Worm (Caenorhabditis elegans) whole organism, young adult: ENCODE measurements around the gene dyn-1.

Experiments
- B0019.2 ChIP-seq: fragments of 200-800 bp; sonication (Bioruptor generic); conservative IDR thresholded peaks from 2 replicates; pipeline ENCODE4 v1.3.6; 2022; ENCODE audit warnings: missing genetic modification reagents, missing genetic modification characterization, missing compliant biosample characterization
- B0035.1 ChIP-seq: sonication (generic microtip); optimal IDR thresholded peaks from 2 replicates; lab custom pipeline; 2016; ENCODE audit warnings: missing genetic modification characterization, mild to moderate bottlenecking, missing compliant biosample characterization, missing genotype, missing genetic modification reagents
- B0261.1 ChIP-seq: sonication (generic microtip); optimal IDR thresholded peaks from 2 replicates; lab custom pipeline; 2016; ENCODE audit warnings: mild to moderate bottlenecking, missing genetic modification characterization, moderate library complexity, missing compliant biosample characterization
- D2030.7 ChIP-seq: fragments of 200-800 bp; sonication (Bioruptor generic); IDR thresholded peaks from 2 replicates; pipeline ENCODE4 v1.3.6; 2022; ENCODE audit warnings: missing genetic modification reagents, missing genetic modification characterization, missing compliant biosample characterization
- F23B12.7 ChIP-seq: sonication (generic microtip); optimal IDR thresholded peaks from 2 replicates; lab custom pipeline; 2017; ENCODE audit warnings: missing genetic modification characterization, mild to moderate bottlenecking, missing compliant biosample characterization, antibody characterized with exemption, moderate library complexity; ENCODE audit not compliant: insufficient read depth
- F57A8.1 ChIP-seq: fragments of 200-800 bp; sonication (Bioruptor generic); optimal IDR thresholded peaks from 2 replicates; lab custom pipeline; 2018; ENCODE audit warnings: mild to moderate bottlenecking, missing genetic modification characterization, moderate library complexity, missing compliant biosample characterization
- F57C9.4 ChIP-seq: sonication (generic microtip); optimal IDR thresholded peaks from 2 replicates; lab custom pipeline; 2017; ENCODE audit warnings: mild to moderate bottlenecking, missing genetic modification characterization, missing compliant biosample characterization
- Y56A3A.18 ChIP-seq: fragments of 200-800 bp; sonication (Bioruptor generic); IDR thresholded peaks from 2 replicates; pipeline ENCODE4 v1.3.6; 2022; ENCODE audit warnings: missing genetic modification reagents, missing genetic modification characterization, missing compliant biosample characterization
- ZK185.1 ChIP-seq: sonication (generic microtip); optimal IDR thresholded peaks from 2 replicates; lab custom pipeline; 2016; ENCODE audit warnings: mild to moderate bottlenecking, missing genetic modification characterization, missing compliant biosample characterization; ENCODE audit not compliant: poor library complexity, severe bottlenecking
- aptf-3 ChIP-seq: fragments of 200-800 bp; sonication (Bioruptor generic); IDR thresholded peaks from 2 replicates; pipeline ENCODE4 v1.3.6; 2022; ENCODE audit warnings: missing genetic modification characterization, missing compliant biosample characterization
- atf-7 ChIP-seq: sonication (generic microtip); optimal IDR thresholded peaks from 2 replicates; lab custom pipeline; 2017; ENCODE audit warnings: mild to moderate bottlenecking, missing genetic modification characterization, missing compliant biosample characterization
- athp-1 ChIP-seq: sonication (generic microtip); optimal IDR thresholded peaks from 2 replicates; lab custom pipeline; 2017; ENCODE audit warnings: mild to moderate bottlenecking, missing genetic modification characterization, missing compliant biosample characterization
- bed-1 ChIP-seq: fragments of 200-800 bp; sonication (Bioruptor generic); IDR thresholded peaks from 2 replicates; pipeline ENCODE4 v1.3.6; 2022; ENCODE audit warnings: missing genetic modification reagents, missing genetic modification characterization, missing compliant biosample characterization
- cebp-1 ChIP-seq, 2 experiments: fragments of 200-800 bp in 1 of 2; sonication (Bioruptor generic) in 1 of 2; sonication (generic microtip) in 1 of 2; IDR thresholded peaks in 1 of 2; optimal IDR thresholded peaks in 1 of 2; 2 replicates each; pipeline versions ENCODE4 v1.3.6 to Lab custom; 2017 to 2022; ENCODE audit warnings: missing compliant biosample characterization in 2 of 2, missing genetic modification characterization in 2 of 2, mild to moderate bottlenecking in 1 of 2, missing genetic modification reagents in 1 of 2, moderate library complexity in 1 of 2
- cebp-2 ChIP-seq: fragments of 200-800 bp; sonication (Bioruptor generic); IDR thresholded peaks from 2 replicates; pipeline ENCODE4 v1.3.6; 2022; ENCODE audit warnings: missing genetic modification characterization, missing compliant biosample characterization
- ceh-58 ChIP-seq: fragments of 200-800 bp; sonication (Bioruptor generic); IDR thresholded peaks from 2 replicates; pipeline ENCODE4 v1.3.6; 2022; ENCODE audit warnings: missing genetic modification characterization, missing compliant biosample characterization
- ceh-79 ChIP-seq: sonication (generic microtip); optimal IDR thresholded peaks from 2 replicates; lab custom pipeline; 2017; ENCODE audit warnings: mild to moderate bottlenecking, missing genetic modification characterization, missing compliant biosample characterization
- ceh-91 ChIP-seq: fragments of 200-800 bp; sonication (Bioruptor generic); IDR thresholded peaks from 2 replicates; pipeline ENCODE4 v1.3.6; 2022; ENCODE audit warnings: missing genetic modification reagents, missing genetic modification characterization, missing compliant biosample characterization
- chd-7 ChIP-seq: sonication (generic microtip); optimal IDR thresholded peaks from 2 replicates; lab custom pipeline; 2016; ENCODE audit warnings: mild to moderate bottlenecking, missing genetic modification characterization, moderate library complexity, missing compliant biosample characterization
- dpff-1 ChIP-seq: sonication (generic microtip); optimal IDR thresholded peaks from 2 replicates; lab custom pipeline; 2017; ENCODE audit warnings: mild to moderate bottlenecking, missing genetic modification characterization, missing compliant biosample characterization
- gei-17 ChIP-seq: fragments of 200-800 bp; sonication (Bioruptor generic); optimal IDR thresholded peaks from 2 replicates; lab custom pipeline; 2018; ENCODE audit warnings: mild to moderate bottlenecking, missing genetic modification characterization, missing compliant biosample characterization
- hlh-12 ChIP-seq: sonication (generic microtip); optimal IDR thresholded peaks from 2 replicates; lab custom pipeline; 2016; ENCODE audit warnings: missing genetic modification characterization, missing compliant biosample characterization
- lin-26 ChIP-seq: fragments of 200-800 bp; sonication (Bioruptor generic); IDR thresholded peaks from 2 replicates; pipeline ENCODE4 v1.3.6; 2022; ENCODE audit warnings: missing genetic modification reagents, missing genetic modification characterization, missing compliant biosample characterization
- lin-35 ChIP-seq, 3 experiments: fragments of 150-350 bp in 2 of 3; sonication (generic microtip) in 1 of 3; optimal IDR thresholded peaks; 2 replicates each; lab custom pipeline; 2014 to 2018; ENCODE audit warnings: missing biosample characterization in 3 of 3, missing genetic modification characterization in 3 of 3, missing genetic modification reagents in 3 of 3
- lin-54 ChIP-seq: fragments of 200-800 bp; sonication (Bioruptor generic); optimal IDR thresholded peaks from 2 replicates; lab custom pipeline; 2018; ENCODE audit warnings: mild to moderate bottlenecking, missing genetic modification characterization, missing compliant biosample characterization
- lir-1 ChIP-seq: fragments of 200-800 bp; sonication (Bioruptor generic); conservative IDR thresholded peaks from 2 replicates; pipeline ENCODE4 v1.3.6; 2022; ENCODE audit warnings: missing genetic modification reagents, missing genetic modification characterization, missing compliant biosample characterization
- lsy-27 ChIP-seq: sonication (generic microtip); optimal IDR thresholded peaks from 2 replicates; lab custom pipeline; 2017; ENCODE audit warnings: missing genetic modification characterization, mild to moderate bottlenecking, missing compliant biosample characterization, antibody characterized with exemption, missing genotype, borderline replicate concordance; ENCODE audit not compliant: insufficient read depth
- madf-3 ChIP-seq: fragments of 200-800 bp; sonication (Bioruptor generic); IDR thresholded peaks from 2 replicates; pipeline ENCODE4 v1.3.6; 2022; ENCODE audit warnings: missing genetic modification reagents, missing genetic modification characterization, missing compliant biosample characterization
- madf-6 ChIP-seq: fragments of 200-800 bp; sonication (Bioruptor generic); IDR thresholded peaks from 2 replicates; pipeline ENCODE4 v1.3.6; 2022; ENCODE audit warnings: missing genetic modification reagents, missing genetic modification characterization, missing compliant biosample characterization
- mel-28 ChIP-seq: sonication (generic microtip); optimal IDR thresholded peaks from 2 replicates; lab custom pipeline; 2016; ENCODE audit warnings: borderline replicate concordance, mild to moderate bottlenecking, missing genetic modification characterization, missing compliant biosample characterization
- nfya-2 ChIP-seq: fragments of 200-800 bp; sonication (Bioruptor generic); IDR thresholded peaks from 2 replicates; pipeline ENCODE4 v1.3.6; 2022; ENCODE audit warnings: missing genetic modification reagents, missing genetic modification characterization, missing compliant biosample characterization
- nfyb-1 ChIP-seq: fragments of 200-800 bp; sonication (Bioruptor generic); IDR thresholded peaks from 2 replicates; pipeline ENCODE4 v1.3.6; 2022; ENCODE audit warnings: missing genetic modification reagents, missing genetic modification characterization, missing compliant biosample characterization
- nhr-120 ChIP-seq: fragments of 200-800 bp; sonication (Bioruptor generic); IDR thresholded peaks from 2 replicates; pipeline ENCODE4 v1.3.6; 2022; ENCODE audit warnings: missing genetic modification characterization, missing compliant biosample characterization
- nhr-90 ChIP-seq: sonication (generic microtip); optimal IDR thresholded peaks from 2 replicates; lab custom pipeline; 2016; ENCODE audit warnings: missing genotype, mild to moderate bottlenecking, missing genetic modification characterization, missing compliant biosample characterization
- rcor-1 ChIP-seq: fragments of 200-800 bp; sonication (Bioruptor generic); IDR thresholded peaks from 2 replicates; pipeline ENCODE4 v1.3.6; 2022; ENCODE audit warnings: missing genetic modification reagents, missing genetic modification characterization, missing compliant biosample characterization
- sdz-38 ChIP-seq: sonication (generic microtip); optimal IDR thresholded peaks from 2 replicates; lab custom pipeline; 2016; ENCODE audit warnings: missing genotype, missing genetic modification characterization, missing compliant biosample characterization
- snpc-1.3 ChIP-seq: sonication (generic microtip); optimal IDR thresholded peaks from 2 replicates; lab custom pipeline; 2017; ENCODE audit warnings: missing genetic modification characterization, mild to moderate bottlenecking, missing compliant biosample characterization, antibody characterized with exemption, moderate library complexity, missing genotype, missing genetic modification reagents; ENCODE audit not compliant: insufficient read depth
- snpc-4 ChIP-seq, 5 experiments: fragments of 150-350 bp in 1 of 5; sonication (generic microtip) in 4 of 5; optimal IDR thresholded peaks; 2 replicates each; lab custom pipeline; 2014 to 2018; ENCODE audit warnings: missing genetic modification characterization in 5 of 5, missing biosample characterization in 3 of 5, antibody characterized with exemption in 2 of 5, mild to moderate bottlenecking in 2 of 5, missing compliant biosample characterization in 2 of 5, missing genotype in 2 of 5, moderate library complexity in 2 of 5, missing genetic modification reagents in 1 of 5
- tbx-9 ChIP-seq: sonication (generic microtip); optimal IDR thresholded peaks from 2 replicates; lab custom pipeline; 2016; ENCODE audit warnings: borderline replicate concordance, missing genetic modification characterization, inconsistent platforms, missing compliant biosample characterization
- xnd-1 ChIP-seq: sonication (generic microtip); optimal IDR thresholded peaks from 2 replicates; lab custom pipeline; 2016; ENCODE audit warnings: missing genotype, missing genetic modification reagents, missing genetic modification characterization, missing compliant biosample characterization
- ztf-22 ChIP-seq: fragments of 200-800 bp; sonication (Bioruptor generic); optimal IDR thresholded peaks from 2 replicates; lab custom pipeline; 2018; ENCODE audit warnings: mild to moderate bottlenecking, missing genetic modification characterization, moderate library complexity, missing compliant biosample characterization
- ztf-3 ChIP-seq: fragments of 200-800 bp; sonication (Bioruptor generic); optimal IDR thresholded peaks from 2 replicates; lab custom pipeline; 2018; ENCODE audit warnings: mild to moderate bottlenecking, missing genetic modification characterization, missing compliant biosample characterization
- ztf-6 ChIP-seq: fragments of 200-800 bp; sonication (Bioruptor generic); IDR thresholded peaks from 2 replicates; pipeline ENCODE4 v1.3.6; 2022; ENCODE audit warnings: missing genetic modification reagents, missing genetic modification characterization, missing compliant biosample characterization

dyn-1 gene

ce11 chrX:15608593-15608992, 39.9 kb downstream of the dyn-1 start:
- TF ChIP-seq ZK185.1: no peak
- TF ChIP-seq atf-7 (tag; lab: Kevin White, UChicago): peak; percentile 30
- TF ChIP-seq lsy-27: no peak
- TF ChIP-seq rcor-1 (GFP tag; lab: Robert Waterston, UW): no peak
- TF ChIP-seq B0019.2 (GFP tag; lab: Robert Waterston, UW): no peak
- TF ChIP-seq lir-1: 0 out of 2 replicates have a peak, but pooled peaks have one; percentile 19
- TF ChIP-seq F57A8.1: no peak
- no peak for TF ChIP-seq sdz-38 (tag; lab: Kevin White, UChicago)
- TF ChIP-seq ztf-22 (GFP tag; lab: Kevin White, UChicago): no peak
- no peak for TF ChIP-seq cebp-2 (GFP tag; lab: Robert Waterston, UW)
- no peak for TF ChIP-seq Y56A3A.18 (GFP tag; lab: Robert Waterston, UW)
- TF ChIP-seq nhr-120 (GFP tag; lab: Robert Waterston, UW): no peak
- no peak for TF ChIP-seq ceh-58
- no peak for TF ChIP-seq lin-54 (GFP tag; lab: Kevin White, UChicago)
- peak; percentile 35; the same call in 1 of the 2 replicates for TF ChIP-seq cebp-1 (GFP tag; IDR thresholded peaks at IDR 0.05; lab: Robert Waterston, UW)
- peak; percentile 97 for TF ChIP-seq cebp-1 (tag; optimal IDR thresholded peaks at IDR 0.05; lab: Kevin White, UChicago)
- peak in 1 of 3 experiments; percentile 44 for TF ChIP-seq lin-35 (GFP tag; optimal IDR thresholded peaks at IDR 0.05; lab: Kevin White, UChicago)
- TF ChIP-seq hlh-12 (tag; lab: Kevin White, UChicago): no peak
- no peak for TF ChIP-seq mel-28 (tag; lab: Kevin White, UChicago)
- TF ChIP-seq snpc-1.3 (tag; lab: Kevin White, UChicago): no peak

DNA sequence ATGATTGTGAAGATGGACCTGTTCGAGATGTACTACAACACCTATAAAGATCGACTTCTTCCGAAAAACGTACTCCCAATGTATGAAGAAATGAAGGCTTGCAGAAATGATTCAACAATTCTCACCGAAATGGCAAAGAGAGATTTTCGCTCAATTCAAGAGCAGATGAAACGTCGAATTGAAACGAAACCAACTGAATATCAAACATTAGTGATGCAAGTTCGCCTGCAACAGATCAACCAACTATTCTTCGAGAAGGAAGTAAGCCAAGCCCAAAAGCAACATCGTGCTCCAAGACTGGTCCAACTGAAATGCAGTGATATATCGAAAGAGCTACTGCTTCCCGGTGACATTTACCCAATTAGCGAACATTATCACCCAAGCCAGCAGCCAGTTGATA, 41.0 kb downstream of the dyn-1 start:
- TF ChIP-seq B0035.1 (no peak), madf-3 (GFP tag; lab: Robert Waterston, UW) (0 out of 2 replicates have a peak, but pooled peaks have one; percentile 1)

DNA sequence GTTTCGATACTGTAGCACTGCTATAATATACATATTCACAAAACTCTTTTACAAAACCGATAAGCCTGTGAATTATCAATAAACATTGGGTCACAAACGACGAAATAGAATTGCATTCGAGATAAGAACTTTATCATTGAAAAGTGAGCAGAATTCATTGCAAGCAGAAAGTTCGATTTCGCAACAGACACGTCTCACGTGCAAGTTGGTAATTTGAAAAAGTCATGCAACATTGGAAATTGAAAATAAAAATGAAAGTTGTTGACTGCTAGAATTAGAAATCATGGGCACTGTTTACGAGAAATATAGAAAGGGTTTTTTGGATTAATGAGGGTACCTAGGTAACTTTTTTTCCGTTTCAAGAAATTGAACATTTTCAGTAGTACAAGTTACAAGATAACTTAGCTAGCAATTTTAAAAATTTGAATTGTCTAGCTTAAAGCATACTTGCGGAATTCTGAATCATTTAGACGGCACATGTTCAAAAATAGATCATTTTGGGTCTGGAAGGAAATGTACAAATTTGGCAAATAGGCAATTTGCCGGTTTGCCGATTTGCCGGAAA, 41.9 kb downstream of the dyn-1 start:
- TF ChIP-seq madf-6 (GFP tag; lab: Robert Waterston, UW): no peak
- TF ChIP-seq gei-17 (GFP tag; lab: Kevin White, UChicago): peak; percentile 17
- TF ChIP-seq xnd-1 (tag; lab: Kevin White, UChicago): no peak
- no peak for TF ChIP-seq cebp-2 (GFP tag; lab: Robert Waterston, UW)
- no peak for TF ChIP-seq tbx-9 (tag; lab: Kevin White, UChicago)
- peak; percentile 20 for TF ChIP-seq F23B12.7 (tag; lab: Kevin White, UChicago)
- TF ChIP-seq snpc-4 (GFP tag; optimal IDR thresholded peaks at IDR 0.05; lab: Kevin White, UChicago): no peak
- TF ChIP-seq snpc-4 (tag; optimal IDR thresholded peaks at IDR 0.05; lab: Kevin White, UChicago): peak in 3 of 4 experiments; percentile 35 to 66 (median 41)
- no peak for TF ChIP-seq ztf-6 (GFP tag; lab: Robert Waterston, UW)
- no peak for TF ChIP-seq ceh-91 (GFP tag; lab: Robert Waterston, UW)
- peak; percentile 52 for TF ChIP-seq rcor-1 (GFP tag; lab: Robert Waterston, UW)
- TF ChIP-seq B0261.1: no peak
- TF ChIP-seq chd-7 (tag; lab: Kevin White, UChicago): peak; percentile 50
- peak; percentile 81; the same call in 1 of the 2 replicates for TF ChIP-seq nfyb-1
- TF ChIP-seq lin-26 (GFP tag; lab: Robert Waterston, UW): no peak
- TF ChIP-seq lir-1: no peak
- no peak for TF ChIP-seq D2030.7 (GFP tag; lab: Robert Waterston, UW)
- no peak for TF ChIP-seq ceh-79
- no peak for TF ChIP-seq ztf-3 (GFP tag; lab: Kevin White, UChicago)
- TF ChIP-seq F57C9.4: no peak
- TF ChIP-seq athp-1 (tag; lab: Kevin White, UChicago): no peak
- peak; percentile 7 for TF ChIP-seq ZK185.1
- TF ChIP-seq nfya-2 (GFP tag; lab: Robert Waterston, UW): no peak
- no peak for TF ChIP-seq bed-1 (GFP tag; lab: Robert Waterston, UW)
- no peak for TF ChIP-seq dpff-1 (tag; lab: Kevin White, UChicago)
- no peak for TF ChIP-seq aptf-3
- no peak for TF ChIP-seq F57A8.1
- TF ChIP-seq nhr-90: peak; percentile 68
- TF ChIP-seq snpc-1.3 (tag; lab: Kevin White, UChicago): no peak
